Worm (Caenorhabditis elegans): ENCODE data around the gene C45B11.2.

DNA sequence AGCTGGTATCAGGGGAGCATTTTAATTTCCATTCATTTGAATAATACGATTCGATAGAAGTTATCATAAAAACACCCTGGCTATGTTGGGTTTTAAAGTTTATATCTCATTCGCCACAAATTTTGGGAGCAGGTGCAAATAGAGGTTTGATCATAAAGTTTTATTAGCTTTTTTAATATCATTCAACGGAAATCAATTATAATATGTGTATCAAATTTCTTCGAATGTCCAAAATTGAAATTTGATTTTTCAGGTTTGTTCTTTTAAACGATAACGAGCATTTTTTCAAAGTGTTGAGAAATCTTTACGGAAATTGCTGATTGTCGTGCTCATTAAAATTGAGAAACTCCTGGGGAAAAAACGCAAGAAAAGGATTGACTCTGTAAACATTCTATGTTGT, 6.2 kb downstream of the C45B11.2 start, which contains the start of gene srh-74:
- no peak for TF ChIP-seq ama-1 (optimal IDR thresholded peaks at IDR 0.05)
- no peak for TF ChIP-seq B0310.2 (tag; optimal IDR thresholded peaks at IDR 0.05)
- TF ChIP-seq tbx-11 (GFP tag; IDR thresholded peaks at IDR 0.05) = no peak
- TF ChIP-seq scrt-1 (GFP tag; IDR thresholded peaks at IDR 0.05) = no peak

Measured in whole organism, early embryonic.